Worm (Caenorhabditis elegans): ENCODE measurements around the gene C34C6.9.

C34C6.9 gene

ce11 chrII:8733627-8734026, 47.9 kb downstream of the C34C6.9 start:
- TF ChIP-seq cog-1 (tag; optimal IDR thresholded peaks at IDR 0.05) (no peak), ztf-23 (GFP tag; IDR thresholded peaks at IDR 0.05) (no peak), flt-1 (GFP tag; IDR thresholded peaks at IDR 0.05) (no peak), klf-2 (GFP tag; conservative IDR thresholded peaks at IDR 0.05) (no peak)
